Fruit fly (Drosophila melanogaster) whole organism, embryonic: Measurements from ENCODE around the gene mnd.

Experiments used
- Bteb2 ChIP-seq: fragments of 200-800 bp; sonication (Bioruptor generic); optimal IDR thresholded peaks from 2 replicates; lab custom pipeline; 2016; ENCODE audit warnings: missing biosample characterization, missing genetic modification characterization
- CG10321 ChIP-seq: fragments of 200-800 bp; sonication (Bioruptor generic); IDR thresholded peaks from 2 replicates; pipeline ENCODE4 v1.3.6; 2022; ENCODE audit warnings: missing biosample characterization, missing genetic modification characterization
- CG1233 ChIP-seq: fragments of 200-800 bp; sonication (Bioruptor generic); optimal IDR thresholded peaks from 4 replicates; lab custom pipeline; 2018; ENCODE audit warnings: missing biosample characterization, mild to moderate bottlenecking, missing genetic modification characterization
- CG12942 ChIP-seq: fragments of 200-800 bp; sonication (Bioruptor generic); optimal IDR thresholded peaks from 3 replicates; lab custom pipeline; 2016; ENCODE audit warnings: missing biosample characterization, missing genetic modification characterization
- CG13775 ChIP-seq: fragments of 200-800 bp; sonication (Bioruptor generic); optimal IDR thresholded peaks from 3 replicates; lab custom pipeline; 2017; ENCODE audit warnings: missing biosample characterization, mild to moderate bottlenecking, missing genetic modification characterization
- CG1529 ChIP-seq: fragments of 200-800 bp; sonication (Bioruptor generic); optimal IDR thresholded peaks from 3 replicates; lab custom pipeline; 2018; ENCODE audit warnings: missing biosample characterization, missing genetic modification characterization
- CG15696 ChIP-seq: fragments of 200-800 bp; sonication (Bioruptor generic); optimal IDR thresholded peaks from 2 replicates; lab custom pipeline; 2019; ENCODE audit warnings: missing biosample characterization, mild to moderate bottlenecking, missing genetic modification characterization, moderate library complexity
- CG16815 ChIP-seq: fragments of 200-800 bp; sonication (Bioruptor generic); optimal IDR thresholded peaks from 3 replicates; lab custom pipeline; 2017; ENCODE audit warnings: missing biosample characterization, mild to moderate bottlenecking, missing genetic modification characterization
- CG16863 ChIP-seq: fragments of 200-800 bp; sonication (Bioruptor generic); optimal IDR thresholded peaks from 3 replicates; lab custom pipeline; 2016; ENCODE audit warnings: missing biosample characterization, missing genetic modification characterization
- CG17359 ChIP-seq: fragments of 200-800 bp; sonication (Bioruptor generic); optimal IDR thresholded peaks from 3 replicates; lab custom pipeline; 2018; ENCODE audit warnings: missing biosample characterization, mild to moderate bottlenecking, missing genetic modification characterization, moderate library complexity
- CG3163 ChIP-seq: fragments of 200-800 bp; sonication (Bioruptor generic); optimal IDR thresholded peaks from 3 replicates; lab custom pipeline; 2016; ENCODE audit warnings: missing biosample characterization, missing genetic modification characterization
- CG32772 ChIP-seq: fragments of 200-800 bp; sonication (Bioruptor generic); IDR thresholded peaks from 2 replicates; pipeline ENCODE4 v1.3.6; 2022; ENCODE audit warnings: missing biosample characterization, missing genetic modification characterization
- CG33557 ChIP-seq: fragments of 200-800 bp; sonication (Bioruptor generic); optimal IDR thresholded peaks from 2 replicates; lab custom pipeline; 2019; ENCODE audit warnings: missing biosample characterization, mild to moderate bottlenecking, missing genetic modification characterization, moderate library complexity
- CG3726 ChIP-seq: fragments of 200-800 bp; sonication (Bioruptor generic); IDR thresholded peaks from 3 replicates; pipeline ENCODE4, ENCODE4 v1.3.6; 2022; ENCODE audit warnings: missing biosample characterization, missing genetic modification characterization
- CG43689 ChIP-seq: fragments of 200-800 bp; sonication (Bioruptor generic); IDR thresholded peaks from 2 replicates; pipeline ENCODE4 v1.3.6; 2022; ENCODE audit warnings: missing biosample characterization, missing genetic modification characterization
- CG4820 ChIP-seq: fragments of 200-800 bp; sonication (Bioruptor generic); optimal IDR thresholded peaks from 3 replicates; lab custom pipeline; 2016; ENCODE audit warnings: missing biosample characterization, missing genetic modification characterization
- CG6175 ChIP-seq: fragments of 200-800 bp; sonication (Bioruptor generic); IDR thresholded peaks from 3 replicates; pipeline ENCODE4 v1.3.6; 2022; ENCODE audit warnings: missing biosample characterization, missing genetic modification characterization
- CG6689 ChIP-seq: fragments of 200-800 bp; sonication (Bioruptor generic); IDR thresholded peaks from 2 replicates; pipeline ENCODE4 v1.3.6; 2022; ENCODE audit warnings: missing biosample characterization, missing genetic modification characterization
- CG6854 ChIP-seq: fragments of 200-800 bp; sonication (Bioruptor generic); optimal IDR thresholded peaks from 3 replicates; lab custom pipeline; 2017; ENCODE audit warnings: missing biosample characterization, mild to moderate bottlenecking, missing genetic modification characterization
- CG7786 ChIP-seq: fragments of 200-800 bp; sonication (Bioruptor generic); optimal IDR thresholded peaks from 2 replicates; lab custom pipeline; 2016; ENCODE audit warnings: missing biosample characterization, missing genetic modification characterization
- CG8388 ChIP-seq: fragments of 200-800 bp; sonication (Bioruptor generic); optimal IDR thresholded peaks from 2 replicates; lab custom pipeline; 2019; ENCODE audit warnings: missing biosample characterization, mild to moderate bottlenecking, missing genetic modification characterization, moderate library complexity
- CHES-1-like ChIP-seq: fragments of 200-800 bp; sonication (Bioruptor generic); optimal IDR thresholded peaks from 2 replicates; lab custom pipeline; 2016; ENCODE audit warnings: missing biosample characterization, missing genetic modification characterization
- Ets65A ChIP-seq: fragments of 200-800 bp; sonication (Bioruptor generic); peaks from one replicate; lab custom pipeline; 2016; ENCODE audit warnings: missing biosample characterization, missing genetic modification characterization
- Hr3 ChIP-seq: fragments of 200-800 bp; sonication (Bioruptor generic); optimal IDR thresholded peaks from 3 replicates; lab custom pipeline; 2016; ENCODE audit warnings: missing biosample characterization, missing genetic modification characterization
- Kr ChIP-seq: fragments of 200-800 bp; sonication (Bioruptor generic); optimal IDR thresholded peaks from 2 replicates; lab custom pipeline; 2017; ENCODE audit warnings: missing biosample characterization, mild to moderate bottlenecking, missing genetic modification characterization
- Neu2 ChIP-seq: fragments of 200-800 bp; sonication (Bioruptor generic); optimal IDR thresholded peaks from 3 replicates; lab custom pipeline; 2016; ENCODE audit warnings: missing biosample characterization, missing genetic modification characterization, borderline replicate concordance
- Nf-YB ChIP-seq: fragments of 200-800 bp; sonication (Bioruptor generic); optimal IDR thresholded peaks from 3 replicates; lab custom pipeline; 2019; ENCODE audit warnings: missing biosample characterization, mild to moderate bottlenecking, missing genetic modification characterization, moderate library complexity
- Vsx1 ChIP-seq: fragments of 200-800 bp; sonication (Bioruptor generic); optimal IDR thresholded peaks from 2 replicates; lab custom pipeline; 2017; ENCODE audit warnings: missing biosample characterization, mild to moderate bottlenecking, missing genetic modification characterization, missing genetic modification reagents
- ara ChIP-seq: fragments of 200-800 bp; sonication (Bioruptor generic); IDR thresholded peaks from 2 replicates; pipeline ENCODE4 v1.3.6; 2022; ENCODE audit warnings: missing biosample characterization, missing genetic modification characterization
- caup ChIP-seq: fragments of 200-800 bp; sonication (Bioruptor generic); optimal IDR thresholded peaks from 3 replicates; lab custom pipeline; 2017; ENCODE audit warnings: missing biosample characterization, mild to moderate bottlenecking, missing genetic modification characterization, moderate library complexity; ENCODE audit not compliant: severe bottlenecking
- chn ChIP-seq: fragments of 200-800 bp; sonication (Bioruptor generic); optimal IDR thresholded peaks from 2 replicates; lab custom pipeline; 2016; ENCODE audit warnings: missing biosample characterization, missing genetic modification characterization
- ci ChIP-seq: fragments of 200-800 bp; sonication (Bioruptor generic); IDR thresholded peaks from 3 replicates; pipeline ENCODE4 v1.3.6; 2022; ENCODE audit warnings: missing biosample characterization, missing genetic modification characterization
- dm ChIP-seq: fragments of 200-800 bp; sonication (Bioruptor generic); optimal IDR thresholded peaks from 3 replicates; lab custom pipeline; 2016; ENCODE audit warnings: missing biosample characterization, missing genetic modification characterization
- emc ChIP-seq: fragments of 200-800 bp; sonication (Bioruptor generic); optimal IDR thresholded peaks from 2 replicates; lab custom pipeline; 2016; ENCODE audit warnings: missing biosample characterization, missing genetic modification characterization
- fd3F ChIP-seq: fragments of 200-800 bp; sonication (Bioruptor generic); optimal IDR thresholded peaks from 2 replicates; lab custom pipeline; 2018; ENCODE audit warnings: missing biosample characterization, mild to moderate bottlenecking, missing genetic modification characterization, moderate library complexity
- ftz-f1 ChIP-seq: fragments of 200-800 bp; sonication (Bioruptor generic); optimal IDR thresholded peaks from 2 replicates; lab custom pipeline; 2016; ENCODE audit warnings: missing biosample characterization, missing genetic modification characterization
- gsb ChIP-seq: fragments of 200-800 bp; sonication (Bioruptor generic); IDR thresholded peaks from 2 replicates; pipeline ENCODE4 v1.3.6; 2022; ENCODE audit warnings: missing biosample characterization, missing genetic modification characterization
- lab ChIP-seq: fragments of 200-800 bp; sonication (Bioruptor generic); optimal IDR thresholded peaks from 3 replicates; lab custom pipeline; 2017; ENCODE audit warnings: missing biosample characterization, missing genetic modification characterization, mild to moderate bottlenecking, moderate library complexity, missing genetic modification reagents
- mam ChIP-seq: fragments of 200-800 bp; sonication (Bioruptor generic); optimal IDR thresholded peaks from 3 replicates; lab custom pipeline; 2016; ENCODE audit warnings: missing biosample characterization, missing genetic modification characterization
- nom ChIP-seq: fragments of 200-800 bp; sonication (Bioruptor generic); optimal IDR thresholded peaks from 2 replicates; lab custom pipeline; 2017; ENCODE audit warnings: missing biosample characterization, missing genetic modification characterization, mild to moderate bottlenecking, moderate library complexity, missing genetic modification reagents
- pfk ChIP-seq: fragments of 200-800 bp; sonication (Bioruptor generic); optimal IDR thresholded peaks from 2 replicates; lab custom pipeline; 2018; ENCODE audit warnings: missing biosample characterization, mild to moderate bottlenecking, missing genetic modification characterization, moderate library complexity
- pum ChIP-seq: fragments of 200-800 bp; sonication (Bioruptor generic); optimal IDR thresholded peaks from 2 replicates; lab custom pipeline; 2016; ENCODE audit warnings: missing biosample characterization, missing genetic modification characterization
- ranshi ChIP-seq: fragments of 200-800 bp; sonication (Bioruptor generic); IDR thresholded peaks from 2 replicates; pipeline ENCODE4 v1.3.6; 2022; ENCODE audit warnings: missing biosample characterization, missing genetic modification characterization
- slbo ChIP-seq: fragments of 200-800 bp; sonication (Bioruptor generic); IDR thresholded peaks from 2 replicates; pipeline ENCODE4 v1.3.6; 2022; ENCODE audit warnings: missing biosample characterization, missing genetic modification characterization
- ttk ChIP-seq: fragments of 200-800 bp; sonication (Bioruptor generic); IDR thresholded peaks from 2 replicates; pipeline ENCODE4 v2.1.2; 2022; ENCODE audit warnings: missing biosample characterization, missing genetic modification characterization
- vfl ChIP-seq: fragments of 200-800 bp; sonication (Bioruptor generic); optimal IDR thresholded peaks from 2 replicates; lab custom pipeline; 2016; ENCODE audit warnings: missing biosample characterization, missing genetic modification characterization
- vvl ChIP-seq: fragments of 200-800 bp; sonication (Bioruptor generic); IDR thresholded peaks from 2 replicates; pipeline ENCODE4 v1.3.6; 2022; ENCODE audit warnings: missing biosample characterization, missing genetic modification characterization
- zen2 ChIP-seq: fragments of 200-800 bp; sonication (Bioruptor generic); IDR thresholded peaks from 3 replicates; pipeline ENCODE4 v1.3.6; 2022; ENCODE audit warnings: missing biosample characterization, missing genetic modification characterization; ENCODE audit not compliant: partially characterized antibody

mnd gene

dm6 chr3L:14977536-14978495 lies 7.1 kb upstream of the mnd start (continued):
- TF ChIP-seq CG32772 (GFP tag; lab: Robert Waterston, UW) (peak; percentile 36; the same call in 1 of the 2 replicates), caup (GFP tag; lab: Kevin White, UChicago) (no peak), gsb (GFP tag; lab: Robert Waterston, UW) (no peak), vfl (GFP tag; lab: Kevin White, UChicago) (no peak), CG33557 (GFP tag; lab: Kevin White, UChicago) (peak; percentile 56), Kr (GFP tag; lab: Kevin White, UChicago) (no peak), CG6854 (GFP tag; lab: Kevin White, UChicago) (no peak), ranshi (GFP tag; lab: Robert Waterston, UW) (no peak; the same call in 1 of the 2 replicates), CHES-1-like (GFP tag; lab: Kevin White, UChicago) (peak; percentile 19), lab (GFP tag; lab: Kevin White, UChicago) (peak; percentile 53), nom (GFP tag; lab: Kevin White, UChicago) (peak; percentile 17), CG1529 (GFP tag; lab: Kevin White, UChicago) (peak; percentile 11), mam (GFP tag; lab: Kevin White, UChicago) (no peak), Vsx1 (no peak), CG6689 (GFP tag; lab: Robert Waterston, UW) (peak; percentile 30; the same call in 1 of the 2 replicates), CG16863 (GFP tag; lab: Kevin White, UChicago) (no peak), pum (peak; percentile 51), CG3163 (GFP tag; lab: Kevin White, UChicago) (no peak), CG7786 (GFP tag; lab: Kevin White, UChicago) (peak; percentile 32), CG13775 (GFP tag; lab: Kevin White, UChicago) (peak; percentile 77), dm (no peak), CG43689 (GFP tag; lab: Robert Waterston, UW) (no peak), Neu2 (GFP tag; lab: Kevin White, UChicago) (no peak), Bteb2 (GFP tag; lab: Kevin White, UChicago) (no peak), CG16815 (GFP tag; lab: Kevin White, UChicago) (peak; percentile 67), ttk (GFP tag; lab: Robert Waterston, UW) (peak; percentile 21; the same call in 1 of the 2 replicates), CG8388 (GFP tag; lab: Kevin White, UChicago) (peak; percentile 17), Hr3 (GFP tag; lab: Kevin White, UChicago) (peak; percentile 64), CG1233 (GFP tag; lab: Kevin White, UChicago) (peak; percentile 30), chn (no peak), pfk (GFP tag; lab: Kevin White, UChicago) (no peak), CG17359 (no peak), zen2 (0 out of 3 replicates have a peak, but pooled peaks have one; percentile 17), vvl (GFP tag; lab: Robert Waterston, UW) (peak; percentile 58), CG12942 (GFP tag; lab: Kevin White, UChicago) (peak; percentile 8), CG10321 (GFP tag; lab: Robert Waterston, UW) (no peak), slbo (GFP tag; lab: Robert Waterston, UW) (no peak), Ets65A (GFP tag; lab: Kevin White, UChicago) (peak; percentile 90), ci (peak; percentile 65; the same call in 2 of the 3 replicates), ara (peak; percentile 28; the same call in 1 of the 2 replicates), CG6175 (GFP tag; lab: Robert Waterston, UW) (no peak), fd3F (GFP tag; lab: Kevin White, UChicago) (no peak), Nf-YB (peak; percentile 37), CG3726 (no peak), emc (GFP tag; lab: Kevin White, UChicago) (no peak), CG4820 (GFP tag; lab: Kevin White, UChicago) (peak; percentile 22), CG15696 (tag; lab: Kevin White, UChicago) (peak; percentile 75), ftz-f1 (peak; percentile 28)
